Worm (Caenorhabditis elegans) whole organism, L2 larva: Measurements from ENCODE around the gene T24C2.3.

Experiments used
- ZK546.5 ChIP-seq: sonication (generic microtip); optimal IDR thresholded peaks from 2 replicates; lab custom pipeline; 2017; ENCODE audit warnings: missing biosample characterization, missing genetic modification characterization
- alr-1 ChIP-seq: fragments of 150-350 bp; optimal IDR thresholded peaks from 2 replicates; lab custom pipeline; 2014; ENCODE audit warnings: missing biosample characterization, missing genetic modification characterization
- aly-2 ChIP-seq: fragments of 150-350 bp; optimal IDR thresholded peaks from 2 replicates; lab custom pipeline; 2014; ENCODE audit warnings: missing biosample characterization, missing genetic modification characterization
- ama-1 ChIP-seq: fragments of 150-350 bp; optimal IDR thresholded peaks from 2 replicates; lab custom pipeline; 2018; ENCODE audit warnings: inconsistent platforms
- blmp-1 ChIP-seq: sonication (generic microtip); optimal IDR thresholded peaks from 2 replicates; lab custom pipeline; 2017; ENCODE audit warnings: missing genetic modification characterization, mild to moderate bottlenecking, missing compliant biosample characterization, antibody characterized with exemption, moderate library complexity; ENCODE audit not compliant: insufficient read depth
- ceh-16 ChIP-seq: fragments of 150-350 bp; optimal IDR thresholded peaks from 2 replicates; lab custom pipeline; 2014; ENCODE audit warnings: missing biosample characterization, missing genetic modification characterization
- ceh-82 ChIP-seq: fragments of 150-350 bp; optimal IDR thresholded peaks from 2 replicates; lab custom pipeline; 2014; ENCODE audit warnings: missing biosample characterization, missing genetic modification characterization
- dmd-4 ChIP-seq: sonication (generic microtip); optimal IDR thresholded peaks from 2 replicates; lab custom pipeline; 2017; ENCODE audit warnings: missing biosample characterization, missing genetic modification characterization
- egl-27 ChIP-seq: sonication (generic microtip); optimal IDR thresholded peaks from 3 replicates; lab custom pipeline; 2017; ENCODE audit warnings: missing biosample characterization, missing genetic modification reagents, missing genetic modification characterization
- fos-1 ChIP-seq: fragments of 150-350 bp; optimal IDR thresholded peaks from 2 replicates; lab custom pipeline; 2014; ENCODE audit warnings: missing biosample characterization, missing genetic modification characterization
- gmeb-1 ChIP-seq: fragments of 150-350 bp; optimal IDR thresholded peaks from 2 replicates; lab custom pipeline; 2014; ENCODE audit warnings: missing biosample characterization, missing genetic modification characterization
- lin-13 ChIP-seq: fragments of 150-350 bp; optimal IDR thresholded peaks from 2 replicates; lab custom pipeline; 2014; ENCODE audit warnings: missing biosample characterization, missing genetic modification reagents, missing genetic modification characterization
- lin-39 ChIP-seq: fragments of 150-350 bp; optimal IDR thresholded peaks from 2 replicates; lab custom pipeline; 2014; ENCODE audit warnings: missing biosample characterization, missing genetic modification reagents, missing genetic modification characterization
- mab-5 ChIP-seq: fragments of 150-350 bp; optimal IDR thresholded peaks from 2 replicates; lab custom pipeline; 2014; ENCODE audit warnings: missing biosample characterization, missing genetic modification characterization
- nhr-11 ChIP-seq: fragments of 150-350 bp; optimal IDR thresholded peaks from 2 replicates; lab custom pipeline; 2014; ENCODE audit warnings: missing biosample characterization, missing genetic modification characterization
- nhr-12 ChIP-seq: fragments of 150-350 bp; optimal IDR thresholded peaks from 2 replicates; lab custom pipeline; 2014; ENCODE audit warnings: missing biosample characterization, missing genetic modification characterization
- nhr-237 ChIP-seq: fragments of 150-350 bp; optimal IDR thresholded peaks from 2 replicates; lab custom pipeline; 2014; ENCODE audit warnings: missing biosample characterization, missing genetic modification characterization
- nhr-77 ChIP-seq: fragments of 150-350 bp; optimal IDR thresholded peaks from 2 replicates; lab custom pipeline; 2014; ENCODE audit warnings: missing biosample characterization, missing genetic modification characterization
- sem-4 ChIP-seq: fragments of 150-350 bp; optimal IDR thresholded peaks from 2 replicates; lab custom pipeline; 2014; ENCODE audit warnings: missing biosample characterization, missing genetic modification reagents, missing genetic modification characterization
- skn-1 ChIP-seq: sonication (generic microtip); optimal IDR thresholded peaks from 2 replicates; lab custom pipeline; 2017; ENCODE audit warnings: missing biosample characterization, missing genetic modification characterization
- sma-3 ChIP-seq: sonication (generic microtip); optimal IDR thresholded peaks from 2 replicates; lab custom pipeline; 2016; ENCODE audit warnings: missing genetic modification reagents, missing genetic modification characterization, missing compliant biosample characterization
- sma-9 ChIP-seq, 2 experiments: fragments of 150-350 bp in 1 of 2; sonication (generic microtip) in 1 of 2; optimal IDR thresholded peaks; 2 replicates each; lab custom pipeline; 2014 to 2016; ENCODE audit warnings: missing genetic modification characterization in 2 of 2, mild to moderate bottlenecking in 1 of 2, missing biosample characterization in 1 of 2, missing compliant biosample characterization in 1 of 2, missing genetic modification reagents in 1 of 2, moderate library complexity in 1 of 2
- unc-39 ChIP-seq: fragments of 150-350 bp; optimal IDR thresholded peaks from 2 replicates; lab custom pipeline; 2014; ENCODE audit warnings: missing biosample characterization, missing genetic modification characterization
- unc-62 ChIP-seq: fragments of 150-350 bp; optimal IDR thresholded peaks from 2 replicates; lab custom pipeline; 2014; ENCODE audit warnings: missing biosample characterization, missing genetic modification reagents, missing genetic modification characterization
- zag-1 ChIP-seq: fragments of 150-350 bp; optimal IDR thresholded peaks from 2 replicates; lab custom pipeline; 2014; ENCODE audit warnings: missing biosample characterization, missing genetic modification characterization
- ztf-11 ChIP-seq: sonication (generic microtip); optimal IDR thresholded peaks from 2 replicates; lab custom pipeline; 2017; ENCODE audit warnings: missing biosample characterization, missing genetic modification characterization
- ztf-4 ChIP-seq: fragments of 150-350 bp; optimal IDR thresholded peaks from 2 replicates; lab custom pipeline; 2014; ENCODE audit warnings: missing biosample characterization, missing genetic modification characterization

The T24C2.3 gene

ce11 chrX:14534117-14534516, 9.2 kb upstream of the T24C2.3 start, which contains the start of gene T24C2.5:
TSS of gene T24C2.5 (plus strand) at chrX:14534417.
- no peak for TF ChIP-seq ceh-16 (tag; lab: Kevin White, UChicago)
- TF ChIP-seq zag-1, result no peak
- no peak for TF ChIP-seq nhr-77 (tag; lab: Kevin White, UChicago)
- TF ChIP-seq sem-4 (tag; lab: Kevin White, UChicago), result no peak
- no peak for TF ChIP-seq mab-5 (tag; lab: Kevin White, UChicago)
- no peak for TF ChIP-seq nhr-237 (tag; lab: Kevin White, UChicago)
- TF ChIP-seq fos-1 (tag; lab: Kevin White, UChicago), result no peak
- TF ChIP-seq dmd-4 (tag; lab: Kevin White, UChicago), result no peak

- TF ChIP-seq lin-39 (tag; lab: Kevin White, UChicago) (no peak), sma-9 (GFP tag; optimal IDR thresholded peaks at IDR 0.05; lab: Kevin White, UChicago) (peak; percentile 29), sma-9 (tag; optimal IDR thresholded peaks at IDR 0.05; lab: Kevin White, UChicago) (no peak)
- TF ChIP-seq, all 48 proteins: peak for 1
Observed at ce11 chrX:14534596-14534995, 8.7 kb upstream of the T24C2.3 start.

- TF ChIP-seq aly-2 (tag; lab: Kevin White, UChicago) (no peak), zag-1 (no peak), alr-1 (no peak), ceh-82 (tag; lab: Kevin White, UChicago) (no peak), nhr-11 (tag; lab: Kevin White, UChicago) (no peak), lin-13 (no peak), ama-1 (lab: Kevin White, UChicago) (no peak), fos-1 (tag; lab: Kevin White, UChicago) (no peak)
Observed at ce11 chrX:14535913-14536312, 7.4 kb upstream of the T24C2.3 start.

ce11 chrX:14537625-14538024, 5.7 kb upstream of the T24C2.3 start:
- TF ChIP-seq nhr-237 (tag; lab: Kevin White, UChicago) (no peak), fos-1 (tag; lab: Kevin White, UChicago) (peak; percentile 29)

- TF ChIP-seq fos-1 (tag; lab: Kevin White, UChicago) (peak; percentile 51), unc-62 (GFP tag; lab: Kevin White, UChicago) (no peak), gmeb-1 (peak; percentile 31), sma-9 (GFP tag; optimal IDR thresholded peaks at IDR 0.05; lab: Kevin White, UChicago) (peak; percentile 5), sma-9 (tag; optimal IDR thresholded peaks at IDR 0.05; lab: Kevin White, UChicago) (no peak)
- TF ChIP-seq, all 48 proteins: peak for 3
Observed at ce11 chrX:14539468-14539867, 3.9 kb upstream of the T24C2.3 start.

ce11 chrX:14541992-14542391, 1.3 kb upstream of the T24C2.3 start, which contains the start of gene fbxa-81:
TSS of gene fbxa-81 (minus strand) at chrX:14542092.
- TF ChIP-seq aly-2 (tag; lab: Kevin White, UChicago) (no peak), nhr-12 (no peak), sma-3 (GFP tag; lab: Kevin White, UChicago) (no peak), nhr-237 (tag; lab: Kevin White, UChicago) (no peak), blmp-1 (no peak), fos-1 (tag; lab: Kevin White, UChicago) (no peak), ztf-11 (no peak), dmd-4 (tag; lab: Kevin White, UChicago) (no peak), ceh-82 (tag; lab: Kevin White, UChicago) (no peak), unc-39 (tag; lab: Kevin White, UChicago) (no peak), sem-4 (tag; lab: Kevin White, UChicago) (no peak), alr-1 (no peak), ztf-4 (tag; lab: Kevin White, UChicago) (no peak), skn-1 (tag; lab: Kevin White, UChicago) (no peak), ZK546.5 (tag; lab: Kevin White, UChicago) (no peak), zag-1 (no peak)

ce11 chrX:14545543-14545942, 2.2 kb downstream of the T24C2.3 start, which contains the start of gene enri-2:
TSS of gene enri-2 (plus strand) at chrX:14545843.
- no peak for TF ChIP-seq egl-27 (tag; lab: Kevin White, UChicago)
- no peak for TF ChIP-seq ztf-11
- no peak for TF ChIP-seq gmeb-1
